Fruit fly (Drosophila melanogaster) whole organism, embryonic: Measurements from ENCODE around the gene CG32099.

ENCODE experiments used
- Atf6 ChIP-seq: fragments of 200-800 bp; sonication (Bioruptor generic); IDR thresholded peaks from 2 replicates; pipeline ENCODE4 v1.3.6; 2022; ENCODE audit warnings: missing biosample characterization, missing genetic modification characterization
- Awh ChIP-seq: fragments of 200-800 bp; sonication (Bioruptor generic); IDR thresholded peaks from 2 replicates; pipeline ENCODE4, ENCODE4 v1.3.6; 2022; ENCODE audit warnings: missing biosample characterization, missing genetic modification characterization
- B-H2 ChIP-seq: fragments of 200-800 bp; sonication (Bioruptor generic); optimal IDR thresholded peaks from 2 replicates; lab custom pipeline; 2018; ENCODE audit warnings: missing biosample characterization, mild to moderate bottlenecking, missing genetic modification characterization
- Bgb ChIP-seq: fragments of 200-800 bp; sonication (Bioruptor generic); IDR thresholded peaks from 2 replicates; pipeline ENCODE4 v1.3.6; 2022; ENCODE audit warnings: missing biosample characterization, missing genetic modification characterization; ENCODE audit not compliant: partially characterized antibody
- CG10959 ChIP-seq: fragments of 200-800 bp; sonication (Bioruptor generic); IDR thresholded peaks from 2 replicates; pipeline ENCODE4 v1.3.6; 2022; ENCODE audit warnings: missing biosample characterization, missing genetic modification characterization
- CG10979 ChIP-seq: fragments of 200-800 bp; sonication (Bioruptor generic); optimal IDR thresholded peaks from 2 replicates; lab custom pipeline; 2018; ENCODE audit warnings: missing biosample characterization, mild to moderate bottlenecking, missing genetic modification characterization, moderate library complexity
- CG11247 ChIP-seq: fragments of 200-800 bp; sonication (Bioruptor generic); IDR thresholded peaks from 2 replicates; pipeline ENCODE4 v1.3.6; 2022; ENCODE audit warnings: missing biosample characterization, missing genetic modification characterization
- CG12071 ChIP-seq: fragments of 200-800 bp; sonication (Bioruptor generic); optimal IDR thresholded peaks from 3 replicates; lab custom pipeline; 2018; ENCODE audit warnings: missing biosample characterization, mild to moderate bottlenecking, missing genetic modification characterization
- CG12769 ChIP-seq: fragments of 200-800 bp; sonication (Bioruptor generic); optimal IDR thresholded peaks from 2 replicates; lab custom pipeline; 2019; ENCODE audit warnings: missing biosample characterization, mild to moderate bottlenecking, missing genetic modification characterization, moderate library complexity
- CG12942 ChIP-seq: fragments of 200-800 bp; sonication (Bioruptor generic); optimal IDR thresholded peaks from 3 replicates; lab custom pipeline; 2016; ENCODE audit warnings: missing biosample characterization, missing genetic modification characterization
- CG13624 ChIP-seq: fragments of 200-800 bp; sonication (Bioruptor generic); optimal IDR thresholded peaks from 2 replicates; lab custom pipeline; 2016; ENCODE audit warnings: missing biosample characterization, missing genetic modification characterization
- CG15479 ChIP-seq: fragments of 200-800 bp; sonication (Bioruptor generic); optimal IDR thresholded peaks from 3 replicates; lab custom pipeline; 2019; ENCODE audit warnings: missing biosample characterization, mild to moderate bottlenecking, missing genetic modification characterization, moderate library complexity
- CG17912 ChIP-seq: fragments of 200-800 bp; sonication (Bioruptor generic); optimal IDR thresholded peaks from 2 replicates; lab custom pipeline; 2018; ENCODE audit warnings: missing biosample characterization, mild to moderate bottlenecking, missing genetic modification characterization
- CG2889 ChIP-seq: fragments of 200-800 bp; sonication (Bioruptor generic); IDR thresholded peaks from 3 replicates; pipeline ENCODE4 v1.3.6; 2022; ENCODE audit warnings: missing biosample characterization, missing genetic modification characterization
- CG34376 ChIP-seq: fragments of 200-800 bp; sonication (Bioruptor generic); optimal IDR thresholded peaks from 2 replicates; lab custom pipeline; 2018; ENCODE audit warnings: missing biosample characterization, mild to moderate bottlenecking, missing genetic modification characterization
- CG34422 ChIP-seq: fragments of 200-800 bp; sonication (Bioruptor generic); IDR thresholded peaks from 3 replicates; pipeline ENCODE4 v1.3.6; 2022; ENCODE audit warnings: missing biosample characterization, missing genetic modification characterization
- CG4424 ChIP-seq: fragments of 200-800 bp; sonication (Bioruptor generic); optimal IDR thresholded peaks from 3 replicates; lab custom pipeline; 2016; ENCODE audit warnings: missing biosample characterization, missing genetic modification characterization
- CG6175 ChIP-seq: fragments of 200-800 bp; sonication (Bioruptor generic); IDR thresholded peaks from 3 replicates; pipeline ENCODE4 v1.3.6; 2022; ENCODE audit warnings: missing biosample characterization, missing genetic modification characterization
- CG6854 ChIP-seq: fragments of 200-800 bp; sonication (Bioruptor generic); optimal IDR thresholded peaks from 3 replicates; lab custom pipeline; 2017; ENCODE audit warnings: missing biosample characterization, mild to moderate bottlenecking, missing genetic modification characterization
- D19A ChIP-seq: fragments of 200-800 bp; optimal IDR thresholded peaks from 3 replicates; lab custom pipeline; 2019; ENCODE audit warnings: missing biosample characterization, mild to moderate bottlenecking, missing genetic modification characterization, moderate library complexity
- Deaf1 ChIP-seq: fragments of 200-800 bp; optimal IDR thresholded peaks from 3 replicates; lab custom pipeline; 2019; ENCODE audit warnings: missing biosample characterization, mild to moderate bottlenecking, missing genetic modification characterization, moderate library complexity
- E2f2 ChIP-seq: fragments of 200-800 bp; sonication (Bioruptor generic); IDR thresholded peaks from 2 replicates; pipeline ENCODE4 v1.3.6; 2022; ENCODE audit warnings: missing biosample characterization, missing genetic modification characterization
- Fer2 ChIP-seq: fragments of 200-800 bp; sonication (Bioruptor generic); optimal IDR thresholded peaks from 2 replicates; lab custom pipeline; 2018; ENCODE audit warnings: missing biosample characterization, mild to moderate bottlenecking, missing genetic modification characterization, moderate library complexity
- Hand ChIP-seq: fragments of 200-800 bp; sonication (Bioruptor generic); optimal IDR thresholded peaks from 2 replicates; lab custom pipeline; 2017; ENCODE audit warnings: mild to moderate bottlenecking, missing biosample characterization, missing genetic modification reagents, missing genetic modification characterization
- HmgZ ChIP-seq: fragments of 200-800 bp; sonication (Bioruptor generic); optimal IDR thresholded peaks from 2 replicates; lab custom pipeline; 2018; ENCODE audit warnings: missing biosample characterization, mild to moderate bottlenecking, missing genetic modification characterization
- Hr51 ChIP-seq, 2 experiments: fragments of 200-800 bp; sonication (Bioruptor generic); optimal IDR thresholded peaks; 2 replicates in 1 of 2; 3 replicates in 1 of 2; lab custom pipeline; 2016 to 2018; ENCODE audit warnings: missing biosample characterization in 2 of 2, missing genetic modification characterization in 2 of 2, mild to moderate bottlenecking in 1 of 2, moderate library complexity in 1 of 2
- Lim3 ChIP-seq: fragments of 200-800 bp; sonication (Bioruptor generic); IDR thresholded peaks from 2 replicates; pipeline ENCODE4 v1.3.6; 2022; ENCODE audit warnings: missing biosample characterization, missing genetic modification characterization
- MTF-1 ChIP-seq: fragments of 200-800 bp; sonication (Bioruptor generic); optimal IDR thresholded peaks from 2 replicates; lab custom pipeline; 2018; ENCODE audit warnings: missing biosample characterization, mild to moderate bottlenecking, missing genetic modification characterization, borderline replicate concordance
- Nf-YC ChIP-seq: fragments of 200-800 bp; optimal IDR thresholded peaks from 3 replicates; lab custom pipeline; 2019; ENCODE audit warnings: missing biosample characterization, mild to moderate bottlenecking, missing genetic modification characterization, moderate library complexity
- Pdp1 ChIP-seq, 2 experiments: fragments of 200-800 bp; sonication (Bioruptor generic); optimal IDR thresholded peaks; 3 replicates each; lab custom pipeline; 2016; ENCODE audit warnings: missing biosample characterization in 2 of 2, missing genetic modification characterization in 2 of 2, mild to moderate bottlenecking in 1 of 2, moderate library complexity in 1 of 2
- Ptx1 ChIP-seq: fragments of 200-800 bp; sonication (Bioruptor generic); IDR thresholded peaks from 2 replicates; pipeline ENCODE4 v1.3.6; 2022; ENCODE audit warnings: missing biosample characterization, missing genetic modification characterization
- bigmax ChIP-seq: fragments of 200-800 bp; sonication (Bioruptor generic); optimal IDR thresholded peaks from 2 replicates; lab custom pipeline; 2018; ENCODE audit warnings: missing biosample characterization, mild to moderate bottlenecking, missing genetic modification characterization
- cg ChIP-seq: fragments of 200-800 bp; sonication (Bioruptor generic); optimal IDR thresholded peaks from 3 replicates; lab custom pipeline; 2019; ENCODE audit warnings: missing biosample characterization, mild to moderate bottlenecking, missing genetic modification characterization, moderate library complexity
- ci ChIP-seq: fragments of 200-800 bp; sonication (Bioruptor generic); IDR thresholded peaks from 3 replicates; pipeline ENCODE4 v1.3.6; 2022; ENCODE audit warnings: missing biosample characterization, missing genetic modification characterization
- crol ChIP-seq: fragments of 200-800 bp; sonication (Bioruptor generic); IDR thresholded peaks from 2 replicates; pipeline ENCODE4 v1.3.6; 2022; ENCODE audit warnings: missing biosample characterization, missing genetic modification characterization
- dm ChIP-seq: fragments of 200-800 bp; sonication (Bioruptor generic); optimal IDR thresholded peaks from 3 replicates; lab custom pipeline; 2016; ENCODE audit warnings: missing biosample characterization, missing genetic modification characterization
- ewg ChIP-seq: fragments of 200-800 bp; sonication (Bioruptor generic); optimal IDR thresholded peaks from 3 replicates; lab custom pipeline; 2017; ENCODE audit warnings: mild to moderate bottlenecking, missing biosample characterization, missing genetic modification reagents, missing genetic modification characterization
- gro ChIP-seq: fragments of 200-800 bp; sonication (Bioruptor generic); optimal IDR thresholded peaks from 2 replicates; lab custom pipeline; 2016; ENCODE audit warnings: missing biosample characterization, missing genetic modification characterization
- gsb-n ChIP-seq: fragments of 200-800 bp; sonication (Bioruptor generic); optimal IDR thresholded peaks from 3 replicates; lab custom pipeline; 2018; ENCODE audit warnings: missing biosample characterization, mild to moderate bottlenecking, missing genetic modification characterization
- hkb ChIP-seq, 2 experiments: fragments of 200-800 bp in 1 of 2; fragments of >200 bp in 1 of 2; sonication (Bioruptor generic) in 1 of 2; IDR thresholded peaks in 1 of 2; optimal IDR thresholded peaks in 1 of 2; 2 replicates each; pipeline versions ENCODE4 v1.3.6 to Lab custom; 2017 to 2022; ENCODE audit warnings: missing biosample characterization in 1 of 2, missing genetic modification characterization in 1 of 2
- lbe ChIP-seq: fragments of 200-800 bp; sonication (Bioruptor generic); optimal IDR thresholded peaks from 2 replicates; lab custom pipeline; 2016; ENCODE audit warnings: missing biosample characterization, mild to moderate bottlenecking, missing genetic modification characterization
- otp ChIP-seq: fragments of 200-800 bp; sonication (Bioruptor generic); IDR thresholded peaks from 3 replicates; pipeline ENCODE4, ENCODE4 v1.3.6; 2022; ENCODE audit warnings: missing biosample characterization, missing genetic modification characterization
- pan ChIP-seq, 4 experiments: fragments of >200 bp in 3 of 4; fragments of 200-800 bp in 1 of 4; sonication (Bioruptor generic) in 1 of 4; optimal IDR thresholded peaks in 3 of 4; IDR thresholded peaks in 1 of 4; 2 replicates each; pipeline versions ENCODE4 v1.3.6 to Lab custom; 2017 to 2022; ENCODE audit warnings: missing biosample characterization in 2 of 4, missing genetic modification characterization in 2 of 4, mixed read lengths in 1 of 4
- repo ChIP-seq: fragments of 200-800 bp; sonication (Bioruptor generic); optimal IDR thresholded peaks from 2 replicates; lab custom pipeline; 2016; ENCODE audit warnings: missing biosample characterization, missing genetic modification characterization
- schlank ChIP-seq: fragments of 200-800 bp; sonication (Bioruptor generic); optimal IDR thresholded peaks from 2 replicates; lab custom pipeline; 2018; ENCODE audit warnings: missing biosample characterization, mild to moderate bottlenecking, missing genetic modification characterization
- sd ChIP-seq: fragments of 200-800 bp; sonication (Bioruptor generic); optimal IDR thresholded peaks from 3 replicates; lab custom pipeline; 2018; ENCODE audit warnings: missing biosample characterization, mild to moderate bottlenecking, missing genetic modification characterization, moderate library complexity
- sens ChIP-seq: fragments of 200-800 bp; sonication (Bioruptor generic); peaks from one replicate; lab custom pipeline; 2016; ENCODE audit warnings: missing biosample characterization, missing genetic modification characterization
- sob ChIP-seq: fragments of 200-800 bp; sonication (Bioruptor generic); IDR thresholded peaks from 2 replicates; pipeline ENCODE4 v1.3.6; 2022; ENCODE audit warnings: missing biosample characterization, missing genetic modification characterization
- vvl ChIP-seq: fragments of 200-800 bp; sonication (Bioruptor generic); IDR thresholded peaks from 2 replicates; pipeline ENCODE4 v1.3.6; 2022; ENCODE audit warnings: missing biosample characterization, missing genetic modification characterization

The CG32099 gene

dm6 chr3L:12124138-12124583 lies 24.9 kb upstream of the CG32099 start (continued):
- TF ChIP-seq CG17912 = peak; percentile 76
- TF ChIP-seq CG6854 (GFP tag; lab: Kevin White, UChicago) = peak; percentile 13
- peak; percentile 41; the same call in 1 of the 2 replicates for TF ChIP-seq sob (GFP tag; lab: Robert Waterston, UW)
- TF ChIP-seq MTF-1 (GFP tag; lab: Kevin White, UChicago) = peak; percentile 14
- TF ChIP-seq Pdp1 (GFP tag; optimal IDR thresholded peaks at IDR 0.05; lab: Kevin White, UChicago) = peak in 1 of 2 experiments; percentile 18
- TF ChIP-seq CG10979 (tag; lab: Kevin White, UChicago) = peak; percentile 17
- TF ChIP-seq CG12769 = peak; percentile 85
- no peak for TF ChIP-seq CG10959 (GFP tag; lab: Robert Waterston, UW)
- TF ChIP-seq B-H2 (GFP tag; lab: Kevin White, UChicago) = peak; percentile 71
- TF ChIP-seq Hr51 (GFP tag; optimal IDR thresholded peaks at IDR 0.05; lab: Kevin White, UChicago) = no peak
- TF ChIP-seq CG34376 (GFP tag; lab: Kevin White, UChicago) = peak; percentile 49
- TF ChIP-seq CG2889 (GFP tag; lab: Robert Waterston, UW) = no peak
- no peak for TF ChIP-seq lbe (GFP tag; lab: Kevin White, UChicago)
- peak; percentile 86 for TF ChIP-seq Nf-YC (tag; lab: Kevin White, UChicago)
- TF ChIP-seq D19A = peak; percentile 13
- TF ChIP-seq E2f2 = peak; percentile 16
- TF ChIP-seq CG11247 (GFP tag; lab: Robert Waterston, UW) = no peak
- peak; percentile 71 for TF ChIP-seq CG15479 (GFP tag; lab: Kevin White, UChicago)
- peak; percentile 97 for TF ChIP-seq CG34422 (GFP tag; lab: Robert Waterston, UW)
- peak; percentile 98 for TF ChIP-seq crol (GFP tag; lab: Robert Waterston, UW)
- TF ChIP-seq CG12071 (GFP tag; lab: Kevin White, UChicago) = peak; percentile 88
- peak; percentile 93 for TF ChIP-seq HmgZ (tag; lab: Kevin White, UChicago)
- peak; percentile 87 for TF ChIP-seq ewg (GFP tag; lab: Kevin White, UChicago)
- peak; percentile 22; the same call in 1 of the 2 replicates for TF ChIP-seq Atf6
- TF ChIP-seq vvl = peak; percentile 72
- TF ChIP-seq repo = no peak
- peak; percentile 35 for TF ChIP-seq dm (GFP tag; lab: Kevin White, UChicago)
- no peak for TF ChIP-seq schlank (tag; lab: Kevin White, UChicago)
- TF ChIP-seq hkb (optimal IDR thresholded peaks at IDR 0.05; lab: Kevin White, UChicago) = no peak
- TF ChIP-seq hkb (GFP tag; IDR thresholded peaks at IDR 0.05; lab: Robert Waterston, UW) = peak; percentile 40
- no peak for TF ChIP-seq CG12942
- no peak for TF ChIP-seq Lim3 (GFP tag; lab: Robert Waterston, UW)
- 0 out of 3 replicates have a peak, but pooled peaks have one; percentile 43 for TF ChIP-seq CG6175 (GFP tag; lab: Robert Waterston, UW)
- no peak for TF ChIP-seq Fer2 (tag; lab: Kevin White, UChicago)
- peak; percentile 100 for TF ChIP-seq cg (GFP tag; lab: Kevin White, UChicago)
- no peak for TF ChIP-seq pan (optimal IDR thresholded peaks at IDR 0.05; lab: Kevin White, UChicago)
- peak in 1 of 2 experiments; percentile 11 for TF ChIP-seq pan (GFP tag; optimal IDR thresholded peaks at IDR 0.05 in 1 of 2, IDR thresholded peaks at IDR 0.05 in 1 of 2)
- no peak for TF ChIP-seq Hand
- TF ChIP-seq Bgb (GFP tag; lab: Robert Waterston, UW) = peak; percentile 41; the same call in 1 of the 2 replicates
- peak; percentile 70 for TF ChIP-seq Deaf1
- TF ChIP-seq Awh (GFP tag; lab: Robert Waterston, UW) = 0 out of 2 replicates have a peak, but pooled peaks have one; percentile 8
- peak; percentile 54; the same call in 2 of the 3 replicates for TF ChIP-seq otp (GFP tag; lab: Robert Waterston, UW)
- peak; percentile 27; the same call in 1 of the 2 replicates for TF ChIP-seq Ptx1 (GFP tag; lab: Robert Waterston, UW)
- TF ChIP-seq CG13624 (GFP tag; lab: Kevin White, UChicago) = no peak
- TF ChIP-seq sd (tag; lab: Kevin White, UChicago) = peak; percentile 93
- TF ChIP-seq ci = peak; percentile 66
- no peak for TF ChIP-seq gsb-n (tag; lab: Kevin White, UChicago)
- TF ChIP-seq CG4424 (GFP tag; lab: Kevin White, UChicago) = no peak
- peak; percentile 11 for TF ChIP-seq gro
- peak; percentile 60 for TF ChIP-seq sens (GFP tag; lab: Kevin White, UChicago)
- TF ChIP-seq bigmax (GFP tag; lab: Kevin White, UChicago) = peak; percentile 77
